Worm (Caenorhabditis elegans) whole organism, early embryonic: ENCODE data around the gene daf-37.

Experiments
- B0310.2 ChIP-seq: sonication (generic microtip); optimal IDR thresholded peaks from 2 replicates; lab custom pipeline; 2016; ENCODE audit warnings: mild to moderate bottlenecking, missing genetic modification characterization, missing compliant biosample characterization
- F13C5.2 ChIP-seq: sonication (generic microtip); optimal IDR thresholded peaks from 2 replicates; lab custom pipeline; 2017; ENCODE audit warnings: mild to moderate bottlenecking, missing genetic modification characterization, inconsistent platforms, missing compliant biosample characterization
- aly-1 ChIP-seq: sonication (generic microtip); optimal IDR thresholded peaks from 2 replicates; lab custom pipeline; 2016; ENCODE audit warnings: missing genetic modification characterization, missing compliant biosample characterization
- ama-1 ChIP-seq: fragments of 150-350 bp; optimal IDR thresholded peaks from 2 replicates; lab custom pipeline; 2014
- ceh-13 ChIP-seq: fragments of 200-800 bp; sonication (Bioruptor generic); optimal IDR thresholded peaks from 2 replicates; lab custom pipeline; 2018; ENCODE audit warnings: mild to moderate bottlenecking, missing genetic modification characterization, missing compliant biosample characterization
- ceh-36 ChIP-seq: sonication (generic microtip); optimal IDR thresholded peaks from 2 replicates; lab custom pipeline; 2016; ENCODE audit warnings: missing genetic modification characterization, inconsistent platforms, missing compliant biosample characterization
- ets-7 ChIP-seq: sonication (generic microtip); optimal IDR thresholded peaks from 2 replicates; lab custom pipeline; 2016; ENCODE audit warnings: missing genotype, missing genetic modification characterization, missing compliant biosample characterization
- flt-1 ChIP-seq: fragments of 200-800 bp; sonication (Bioruptor generic); IDR thresholded peaks from 2 replicates; pipeline ENCODE4 v1.3.6; 2022; ENCODE audit warnings: missing genetic modification characterization, missing compliant biosample characterization
- hmbx-1 ChIP-seq: sonication (generic microtip); optimal IDR thresholded peaks from 2 replicates; lab custom pipeline; 2016; ENCODE audit warnings: mild to moderate bottlenecking, missing genetic modification characterization, missing compliant biosample characterization
- hnd-1 ChIP-seq: sonication (generic microtip); optimal IDR thresholded peaks from 2 replicates; lab custom pipeline; 2016; ENCODE audit warnings: missing genetic modification characterization, missing compliant biosample characterization
- pes-1 ChIP-seq: fragments of 200-800 bp; sonication (Bioruptor generic); IDR thresholded peaks from 2 replicates; pipeline ENCODE4 v1.3.6; 2022; ENCODE audit warnings: missing genetic modification reagents, missing genetic modification characterization, missing compliant biosample characterization
- scrt-1 ChIP-seq: fragments of 200-800 bp; sonication (Bioruptor generic); IDR thresholded peaks from 2 replicates; pipeline ENCODE4 v1.3.6; 2022; ENCODE audit warnings: missing genetic modification characterization, missing compliant biosample characterization
- sea-1 ChIP-seq: fragments of 200-800 bp; sonication (Bioruptor generic); conservative IDR thresholded peaks from 2 replicates; pipeline ENCODE4 v1.3.6; 2022; ENCODE audit warnings: missing genetic modification characterization, missing compliant biosample characterization
- tbx-11 ChIP-seq: fragments of 200-800 bp; sonication (Bioruptor generic); IDR thresholded peaks from 2 replicates; pipeline ENCODE4 v1.3.6; 2022; ENCODE audit warnings: missing genetic modification characterization, missing compliant biosample characterization
- tbx-37 ChIP-seq: fragments of 200-800 bp; sonication (Bioruptor generic); conservative IDR thresholded peaks from 2 replicates; pipeline ENCODE4 v1.3.6; 2022; ENCODE audit warnings: missing genetic modification reagents, missing genetic modification characterization, missing compliant biosample characterization
- tra-4 ChIP-seq: sonication (generic microtip); optimal IDR thresholded peaks from 2 replicates; lab custom pipeline; 2017; ENCODE audit warnings: missing genetic modification characterization, missing compliant biosample characterization

daf-37 gene

DNA sequence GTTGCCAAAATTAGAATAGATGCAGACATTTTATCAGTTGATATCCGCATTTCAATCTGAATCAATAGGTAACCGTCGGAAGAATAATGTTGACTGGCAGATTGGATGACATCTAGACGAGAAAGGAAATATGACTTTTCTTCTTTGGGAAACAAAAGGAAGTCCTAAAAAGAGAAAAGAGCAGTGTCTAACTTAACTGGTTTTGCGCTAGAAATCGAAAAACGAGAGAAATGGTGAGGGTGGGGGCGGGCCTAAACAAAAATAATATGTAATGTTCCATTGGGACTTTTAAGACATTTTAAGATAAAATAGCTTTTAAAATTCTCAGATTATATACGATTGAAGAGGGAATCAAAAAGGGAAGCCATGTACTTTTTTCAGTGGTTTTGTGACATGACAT is 47.0 kb downstream of the daf-37 start, which contains the start of gene exp-1:
TSS of gene exp-1 (minus strand) at position 101 of the 400 bp plus-strand sequence.
- TF ChIP-seq sea-1 (no peak), tra-4 (tag; lab: Kevin White, UChicago) (no peak), aly-1 (no peak), F13C5.2 (tag; lab: Kevin White, UChicago) (no peak), ama-1 (lab: Kevin White, UChicago) (no peak), ceh-36 (tag; lab: Kevin White, UChicago) (no peak), pes-1 (GFP tag; lab: Robert Waterston, UW) (no peak), ceh-13 (no peak), tbx-37 (GFP tag; lab: Robert Waterston, UW) (no peak), scrt-1 (GFP tag; lab: Robert Waterston, UW) (no peak), ets-7 (tag; lab: Kevin White, UChicago) (no peak)

DNA sequence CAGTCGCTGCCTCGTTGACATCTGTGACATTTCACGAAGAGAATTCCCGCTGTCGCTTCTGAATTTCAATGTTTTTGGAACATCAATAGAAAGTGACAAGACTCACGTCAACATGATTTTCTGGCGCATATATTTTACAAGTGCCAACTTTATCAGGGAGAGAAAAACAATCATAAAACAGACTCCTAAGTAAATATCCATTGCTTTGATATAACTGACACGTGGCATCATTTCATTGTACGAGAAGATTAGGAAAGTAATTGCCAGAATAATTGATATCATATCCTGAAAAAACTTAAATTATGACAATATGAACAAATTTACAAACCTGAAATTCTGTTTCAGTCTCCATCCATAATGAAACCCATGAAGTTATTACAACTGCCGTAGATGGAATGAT is 49.9 kb downstream of the daf-37 start:
- TF ChIP-seq flt-1 (GFP tag; lab: Robert Waterston, UW) (no peak), hmbx-1 (tag; lab: Kevin White, UChicago) (no peak), tbx-37 (GFP tag; lab: Robert Waterston, UW) (no peak), pes-1 (GFP tag; lab: Robert Waterston, UW) (no peak), hnd-1 (no peak), tbx-11 (GFP tag; lab: Robert Waterston, UW) (no peak), ceh-13 (no peak), B0310.2 (tag; lab: Kevin White, UChicago) (no peak), ama-1 (lab: Kevin White, UChicago) (no peak), ceh-36 (tag; lab: Kevin White, UChicago) (no peak), tra-4 (tag; lab: Kevin White, UChicago) (no peak), aly-1 (no peak), sea-1 (no peak), F13C5.2 (tag; lab: Kevin White, UChicago) (no peak), ets-7 (tag; lab: Kevin White, UChicago) (no peak)
